Worm (Caenorhabditis elegans) whole organism, late embryonic: ENCODE results near the gene dos-3.

Experiments
- ceh-22 ChIP-seq: sonication (generic microtip); optimal IDR thresholded peaks from 2 replicates; lab custom pipeline; 2017; ENCODE audit warnings: missing biosample characterization, missing genetic modification characterization
- dmd-4 ChIP-seq: sonication (generic microtip); optimal IDR thresholded peaks from 2 replicates; lab custom pipeline; 2016; ENCODE audit warnings: borderline replicate concordance, missing genetic modification characterization, missing compliant biosample characterization
- dve-1 ChIP-seq: sonication (generic microtip); optimal IDR thresholded peaks from 2 replicates; lab custom pipeline; 2017; ENCODE audit warnings: antibody characterized with exemption, mild to moderate bottlenecking, missing genetic modification characterization, missing compliant biosample characterization
- hlh-6 ChIP-seq: sonication (generic microtip); optimal IDR thresholded peaks from 2 replicates; lab custom pipeline; 2016; ENCODE audit warnings: missing genotype, missing genetic modification characterization, missing compliant biosample characterization
- sdc-2 ChIP-seq: sonication (generic microtip); optimal IDR thresholded peaks from 2 replicates; lab custom pipeline; 2016; ENCODE audit warnings: missing genotype, missing genetic modification characterization, missing compliant biosample characterization

ce11 chrIII:835208-835607, 4.2 kb downstream of the dos-3 start:
- TF ChIP-seq sdc-2 (no peak), hlh-6 (no peak), dve-1 (tag; lab: Kevin White, UChicago) (no peak), ceh-22 (tag; lab: Kevin White, UChicago) (no peak), dmd-4 (tag; lab: Kevin White, UChicago) (no peak)
